Fruit fly (Drosophila melanogaster) whole organism, embryonic: ENCODE data around the gene CrebB.

Experiments used
- Ada2b ChIP-seq: fragments of 200-800 bp; sonication (Bioruptor generic); IDR thresholded peaks from 2 replicates; pipeline ENCODE4 v1.3.6; 2022; ENCODE audit warnings: missing biosample characterization, missing genetic modification characterization
- Aef1 ChIP-seq: fragments of 200-800 bp; sonication (Bioruptor generic); IDR thresholded peaks from 3 replicates; pipeline ENCODE4 v1.3.6; 2022; ENCODE audit warnings: missing biosample characterization, missing genetic modification characterization
- B-H2 ChIP-seq: fragments of 200-800 bp; sonication (Bioruptor generic); optimal IDR thresholded peaks from 2 replicates; lab custom pipeline; 2018; ENCODE audit warnings: missing biosample characterization, mild to moderate bottlenecking, missing genetic modification characterization
- CG10979 ChIP-seq: fragments of 200-800 bp; sonication (Bioruptor generic); optimal IDR thresholded peaks from 2 replicates; lab custom pipeline; 2018; ENCODE audit warnings: missing biosample characterization, mild to moderate bottlenecking, missing genetic modification characterization, moderate library complexity
- CG11456 ChIP-seq: fragments of 200-800 bp; sonication (Bioruptor generic); IDR thresholded peaks from 3 replicates; pipeline ENCODE4 v1.3.6; 2022; ENCODE audit warnings: missing biosample characterization, missing genetic modification characterization
- CG12942 ChIP-seq: fragments of 200-800 bp; sonication (Bioruptor generic); optimal IDR thresholded peaks from 3 replicates; lab custom pipeline; 2016; ENCODE audit warnings: missing biosample characterization, missing genetic modification characterization
- CG13424 ChIP-seq: fragments of 200-800 bp; sonication (Bioruptor generic); optimal IDR thresholded peaks from 2 replicates; lab custom pipeline; 2019; ENCODE audit warnings: missing biosample characterization, mild to moderate bottlenecking, missing genetic modification characterization, moderate library complexity
- CG14014 ChIP-seq: fragments of 200-800 bp; sonication (Bioruptor generic); IDR thresholded peaks from 2 replicates; pipeline ENCODE4 v1.3.6; 2022; ENCODE audit warnings: missing biosample characterization, missing genetic modification characterization
- CG15073 ChIP-seq: fragments of 200-800 bp; sonication (Bioruptor generic); optimal IDR thresholded peaks from 2 replicates; lab custom pipeline; 2016; ENCODE audit warnings: missing biosample characterization, missing genetic modification characterization
- CG17359 ChIP-seq: fragments of 200-800 bp; sonication (Bioruptor generic); optimal IDR thresholded peaks from 3 replicates; lab custom pipeline; 2018; ENCODE audit warnings: missing biosample characterization, mild to moderate bottlenecking, missing genetic modification characterization, moderate library complexity
- CG17612 ChIP-seq: fragments of 200-800 bp; sonication (Bioruptor generic); IDR thresholded peaks from 2 replicates; pipeline ENCODE4 v1.3.6; 2022; ENCODE audit warnings: missing biosample characterization, missing genetic modification characterization
- CG18476 ChIP-seq: fragments of 200-800 bp; sonication (Bioruptor generic); optimal IDR thresholded peaks from 2 replicates; lab custom pipeline; 2016; ENCODE audit warnings: missing biosample characterization, mild to moderate bottlenecking, missing genetic modification characterization
- CG30020 ChIP-seq: fragments of 200-800 bp; optimal IDR thresholded peaks from 2 replicates; lab custom pipeline; 2019; ENCODE audit warnings: missing biosample characterization, mild to moderate bottlenecking, missing genetic modification characterization, moderate library complexity
- CG32772 ChIP-seq: fragments of 200-800 bp; sonication (Bioruptor generic); IDR thresholded peaks from 2 replicates; pipeline ENCODE4 v1.3.6; 2022; ENCODE audit warnings: missing biosample characterization, missing genetic modification characterization
- CG4328 ChIP-seq: fragments of 200-800 bp; sonication (Bioruptor generic); optimal IDR thresholded peaks from 3 replicates; lab custom pipeline; 2017; ENCODE audit warnings: missing biosample characterization, missing genetic modification reagents, missing genetic modification characterization
- CG4617 ChIP-seq: fragments of 200-800 bp; sonication (Bioruptor generic); optimal IDR thresholded peaks from 3 replicates; lab custom pipeline; 2016; ENCODE audit warnings: missing biosample characterization, missing genetic modification characterization, borderline replicate concordance
- CG4854 ChIP-seq: fragments of 200-800 bp; sonication (Bioruptor generic); optimal IDR thresholded peaks from 2 replicates; lab custom pipeline; 2016; ENCODE audit warnings: missing biosample characterization, missing genetic modification characterization, inconsistent platforms
- CG5245 ChIP-seq: fragments of 200-800 bp; sonication (Bioruptor generic); optimal IDR thresholded peaks from 3 replicates; lab custom pipeline; 2016; ENCODE audit warnings: missing biosample characterization, missing genetic modification characterization
- CG6272 ChIP-seq: fragments of 200-800 bp; sonication (Bioruptor generic); IDR thresholded peaks from 2 replicates; pipeline ENCODE4 v1.3.6; 2022; ENCODE audit warnings: missing biosample characterization, missing genetic modification characterization
- CG6689 ChIP-seq: fragments of 200-800 bp; sonication (Bioruptor generic); IDR thresholded peaks from 2 replicates; pipeline ENCODE4 v1.3.6; 2022; ENCODE audit warnings: missing biosample characterization, missing genetic modification characterization
- CG7372 ChIP-seq: fragments of 200-800 bp; sonication (Bioruptor generic); IDR thresholded peaks from 2 replicates; pipeline ENCODE4 v1.3.6; 2022; ENCODE audit warnings: missing biosample characterization, missing genetic modification characterization
- CG7786 ChIP-seq: fragments of 200-800 bp; sonication (Bioruptor generic); optimal IDR thresholded peaks from 2 replicates; lab custom pipeline; 2016; ENCODE audit warnings: missing biosample characterization, missing genetic modification characterization
- CG9727 ChIP-seq: fragments of 200-800 bp; sonication (Bioruptor generic); optimal IDR thresholded peaks from 3 replicates; lab custom pipeline; 2017; ENCODE audit warnings: missing biosample characterization, mild to moderate bottlenecking, missing genetic modification characterization
- Chrac-16 ChIP-seq: fragments of 200-800 bp; sonication (Bioruptor generic); optimal IDR thresholded peaks from 3 replicates; lab custom pipeline; 2016; ENCODE audit warnings: missing biosample characterization, missing genetic modification characterization
- HLH54F ChIP-seq: fragments of 200-800 bp; sonication (Bioruptor generic); optimal IDR thresholded peaks from 3 replicates; lab custom pipeline; 2016; ENCODE audit warnings: missing biosample characterization, missing genetic modification characterization
- HLHmδ ChIP-seq: fragments of 200-800 bp; sonication (Bioruptor generic); optimal IDR thresholded peaks from 2 replicates; lab custom pipeline; 2018; ENCODE audit warnings: missing biosample characterization, mild to moderate bottlenecking, missing genetic modification characterization, moderate library complexity
- Jarid2 ChIP-seq: fragments of 200-800 bp; sonication (Bioruptor generic); optimal IDR thresholded peaks from 3 replicates; lab custom pipeline; 2017; ENCODE audit warnings: mild to moderate bottlenecking, missing biosample characterization, missing genetic modification reagents, missing genetic modification characterization
- Med ChIP-seq: fragments of 200-800 bp; sonication (Bioruptor generic); peaks from one replicate; lab custom pipeline; 2016; ENCODE audit warnings: missing biosample characterization, missing genetic modification characterization, mild to moderate bottlenecking, inconsistent platforms, moderate library complexity
- Mrtf ChIP-seq: fragments of 200-800 bp; sonication (Bioruptor generic); IDR thresholded peaks from 3 replicates; pipeline ENCODE4 v1.3.6; 2022; ENCODE audit warnings: missing biosample characterization, missing genetic modification characterization
- Nf-YC ChIP-seq: fragments of 200-800 bp; optimal IDR thresholded peaks from 3 replicates; lab custom pipeline; 2019; ENCODE audit warnings: missing biosample characterization, mild to moderate bottlenecking, missing genetic modification characterization, moderate library complexity
- Tbp ChIP-seq: fragments of >200 bp; optimal IDR thresholded peaks from 2 replicates; lab custom pipeline; 2018; ENCODE audit warnings: missing biosample characterization, missing genetic modification characterization
- btn ChIP-seq: fragments of 200-800 bp; sonication (Bioruptor generic); optimal IDR thresholded peaks from 2 replicates; lab custom pipeline; 2016; ENCODE audit warnings: missing biosample characterization, missing genetic modification characterization
- cad ChIP-seq: fragments of >200 bp; optimal IDR thresholded peaks from 2 replicates; lab custom pipeline; 2017; ENCODE audit warnings: missing biosample characterization, missing genetic modification characterization
- cato ChIP-seq: fragments of 200-800 bp; sonication (Bioruptor generic); optimal IDR thresholded peaks from 2 replicates; lab custom pipeline; 2016; ENCODE audit warnings: missing biosample characterization, missing genetic modification characterization, borderline replicate concordance
- ci ChIP-seq: fragments of 200-800 bp; sonication (Bioruptor generic); IDR thresholded peaks from 3 replicates; pipeline ENCODE4 v1.3.6; 2022; ENCODE audit warnings: missing biosample characterization, missing genetic modification characterization
- fd96Cb ChIP-seq: fragments of 200-800 bp; sonication (Bioruptor generic); optimal IDR thresholded peaks from 2 replicates; lab custom pipeline; 2018; ENCODE audit warnings: missing biosample characterization, mild to moderate bottlenecking, missing genetic modification characterization, moderate library complexity
- grn ChIP-seq: fragments of 200-800 bp; sonication (Bioruptor generic); optimal IDR thresholded peaks from 3 replicates; lab custom pipeline; 2017; ENCODE audit warnings: missing biosample characterization, missing genetic modification characterization
- her ChIP-seq: fragments of 200-800 bp; sonication (Bioruptor generic); optimal IDR thresholded peaks from 2 replicates; lab custom pipeline; 2016; ENCODE audit warnings: missing biosample characterization, missing genetic modification characterization
- jumu ChIP-seq: fragments of 200-800 bp; sonication (Bioruptor generic); optimal IDR thresholded peaks from 3 replicates; lab custom pipeline; 2016; ENCODE audit warnings: missing biosample characterization, missing genetic modification characterization
- lilli ChIP-seq: fragments of 200-800 bp; sonication (Bioruptor generic); optimal IDR thresholded peaks from 3 replicates; lab custom pipeline; 2016; ENCODE audit warnings: missing biosample characterization, missing genetic modification characterization
- lmd ChIP-seq: fragments of 200-800 bp; sonication (Bioruptor generic); IDR thresholded peaks from 2 replicates; pipeline ENCODE4 v1.3.6; 2022; ENCODE audit warnings: missing biosample characterization, missing genetic modification characterization
- odd ChIP-seq: fragments of 200-800 bp; sonication (Bioruptor generic); optimal IDR thresholded peaks from 2 replicates; lab custom pipeline; 2017; ENCODE audit warnings: missing biosample characterization, mild to moderate bottlenecking, missing genetic modification characterization
- org-1 ChIP-seq: fragments of 200-800 bp; sonication (Bioruptor generic); optimal IDR thresholded peaks from 2 replicates; lab custom pipeline; 2017; ENCODE audit warnings: missing biosample characterization, missing genetic modification characterization
- p53 ChIP-seq: fragments of 200-800 bp; sonication (Bioruptor generic); optimal IDR thresholded peaks from 2 replicates; lab custom pipeline; 2016; ENCODE audit warnings: missing biosample characterization, missing genetic modification characterization
- ranshi ChIP-seq: fragments of 200-800 bp; sonication (Bioruptor generic); IDR thresholded peaks from 2 replicates; pipeline ENCODE4 v1.3.6; 2022; ENCODE audit warnings: missing biosample characterization, missing genetic modification characterization
- run ChIP-seq: fragments of 200-800 bp; sonication (Bioruptor generic); optimal IDR thresholded peaks from 3 replicates; lab custom pipeline; 2018; ENCODE audit warnings: missing biosample characterization, mild to moderate bottlenecking, missing genetic modification characterization
- tap ChIP-seq: fragments of 200-800 bp; optimal IDR thresholded peaks from 3 replicates; lab custom pipeline; 2019; ENCODE audit warnings: missing biosample characterization, mild to moderate bottlenecking, missing genetic modification characterization, moderate library complexity
- tgo ChIP-seq: fragments of 200-800 bp; sonication (Bioruptor generic); IDR thresholded peaks from 3 replicates; pipeline ENCODE4 v1.3.6; 2022; ENCODE audit warnings: missing biosample characterization, missing genetic modification characterization
- tna ChIP-seq: fragments of 200-800 bp; sonication (Bioruptor generic); IDR thresholded peaks from 2 replicates; pipeline ENCODE4 v1.3.6; 2022; ENCODE audit warnings: missing biosample characterization, missing genetic modification characterization; ENCODE audit not compliant: partially characterized antibody
- trem ChIP-seq: fragments of 200-800 bp; optimal IDR thresholded peaks from 3 replicates; lab custom pipeline; 2019; ENCODE audit warnings: missing biosample characterization, mild to moderate bottlenecking, missing genetic modification characterization, moderate library complexity
- tx ChIP-seq: fragments of 200-800 bp; sonication (Bioruptor generic); optimal IDR thresholded peaks from 2 replicates; lab custom pipeline; 2016; ENCODE audit warnings: missing biosample characterization, missing genetic modification characterization
- yki ChIP-seq: fragments of >200 bp; optimal IDR thresholded peaks from 3 replicates; lab custom pipeline; 2018

The CrebB gene

dm6 chrX:18356141-18356600 lies 10.0 kb upstream of the CrebB start, which contains the start of gene kairos:
Gene kairos, minus strand, starts transcription at chrX:18356191.
- no peak for TF ChIP-seq Chrac-16 (GFP tag; lab: Kevin White, UChicago)
- no peak for TF ChIP-seq cad (GFP tag; lab: Kevin White, UChicago)
- no peak for TF ChIP-seq CG4617 (GFP tag; lab: Kevin White, UChicago)
- TF ChIP-seq CG17359: peak; percentile 6
- TF ChIP-seq CG7372: peak; percentile 23; the same call in 1 of the 2 replicates
- TF ChIP-seq ci (GFP tag; lab: Robert Waterston, UW): peak; percentile 48; the same call in 1 of the 3 replicates
- TF ChIP-seq CG15073 (GFP tag; lab: Kevin White, UChicago): no peak
- no peak for TF ChIP-seq CG17612 (GFP tag; lab: Robert Waterston, UW)
- TF ChIP-seq p53 (GFP tag; lab: Kevin White, UChicago): no peak
- no peak for TF ChIP-seq CG4328
- TF ChIP-seq fd96Cb (tag; lab: Kevin White, UChicago): peak; percentile 32
- TF ChIP-seq Tbp (GFP tag; lab: Kevin White, UChicago): no peak
- TF ChIP-seq trem: no peak
- no peak for TF ChIP-seq lilli
- TF ChIP-seq CG4854 (GFP tag; lab: Kevin White, UChicago): no peak
- TF ChIP-seq tap (tag; lab: Kevin White, UChicago): no peak
- TF ChIP-seq Aef1 (GFP tag; lab: Robert Waterston, UW): peak; percentile 49; the same call in 2 of the 3 replicates
- no peak for TF ChIP-seq CG14014 (GFP tag; lab: Robert Waterston, UW)
- 0 out of 3 replicates have a peak, but pooled peaks have one; percentile 34 for TF ChIP-seq CG11456 (GFP tag; lab: Robert Waterston, UW)
- no peak for TF ChIP-seq yki
- TF ChIP-seq CG9727: no peak
- TF ChIP-seq CG32772: peak; percentile 16; the same call in 1 of the 2 replicates
- no peak for TF ChIP-seq org-1 (GFP tag; lab: Kevin White, UChicago)
- TF ChIP-seq Nf-YC (tag; lab: Kevin White, UChicago): peak; percentile 26
- no peak for TF ChIP-seq btn (GFP tag; lab: Kevin White, UChicago)
- TF ChIP-seq B-H2 (GFP tag; lab: Kevin White, UChicago): no peak
- TF ChIP-seq her (GFP tag; lab: Kevin White, UChicago): no peak
- TF ChIP-seq Mrtf (GFP tag; lab: Robert Waterston, UW): 0 out of 3 replicates have a peak, but pooled peaks have one; percentile 17
- no peak for TF ChIP-seq tna (GFP tag; lab: Robert Waterston, UW)
- no peak for TF ChIP-seq grn (GFP tag; lab: Kevin White, UChicago)
- TF ChIP-seq jumu (GFP tag; lab: Kevin White, UChicago): no peak
- TF ChIP-seq CG10979 (tag; lab: Kevin White, UChicago): peak; percentile 32
- 0 out of 2 replicates have a peak, but pooled peaks have one; percentile 24 for TF ChIP-seq ranshi (GFP tag; lab: Robert Waterston, UW)
- peak; percentile 70 for TF ChIP-seq Med (GFP tag; lab: Kevin White, UChicago)
- TF ChIP-seq Ada2b (GFP tag; lab: Robert Waterston, UW): no peak
- TF ChIP-seq run: no peak
- TF ChIP-seq CG18476 (GFP tag; lab: Kevin White, UChicago): no peak
- peak; percentile 46; the same call in 2 of the 3 replicates for TF ChIP-seq tgo
- no peak for TF ChIP-seq Jarid2 (GFP tag; lab: Kevin White, UChicago)
- TF ChIP-seq CG5245 (GFP tag; lab: Kevin White, UChicago): no peak
- 0 out of 2 replicates have a peak, but pooled peaks have one; percentile 21 for TF ChIP-seq CG6272 (GFP tag; lab: Robert Waterston, UW)
- no peak for TF ChIP-seq odd (GFP tag; lab: Kevin White, UChicago)
- TF ChIP-seq CG13424 (tag; lab: Kevin White, UChicago): peak; percentile 45
- no peak for TF ChIP-seq lmd
- TF ChIP-seq tx (GFP tag; lab: Kevin White, UChicago): no peak
- no peak for TF ChIP-seq CG7786 (GFP tag; lab: Kevin White, UChicago)
- no peak for TF ChIP-seq CG12942
- peak; percentile 35; the same call in 1 of the 2 replicates for TF ChIP-seq CG6689 (GFP tag; lab: Robert Waterston, UW)
- no peak for TF ChIP-seq HLHmδ
- no peak for TF ChIP-seq cato (GFP tag; lab: Kevin White, UChicago)
- no peak for TF ChIP-seq CG30020 (tag; lab: Kevin White, UChicago)
- TF ChIP-seq HLH54F (GFP tag; lab: Kevin White, UChicago): no peak
